Fruit fly (Drosophila melanogaster): ENCODE data around the gene spidey.

DNA sequence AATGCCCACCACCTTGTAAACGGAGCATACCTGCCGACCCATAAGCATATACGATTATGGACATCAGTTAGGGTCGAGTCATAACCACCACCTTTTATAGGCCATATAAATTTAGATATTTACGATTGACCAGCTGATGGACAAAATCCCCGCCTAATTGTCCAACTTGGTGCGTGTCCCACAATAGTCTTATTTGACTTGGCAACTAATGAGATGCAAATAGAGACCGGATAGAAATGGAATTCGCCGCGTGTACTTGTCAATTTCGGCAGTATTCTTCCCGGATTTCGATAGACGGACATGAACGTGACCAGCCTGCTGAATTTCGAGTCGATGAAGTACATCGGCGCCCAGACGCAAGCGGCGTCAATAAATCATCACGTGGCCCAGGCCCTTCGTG, 24.4 kb upstream of the spidey start, which contains the start of gene Ir7g:
- no peak for TF ChIP-seq CG32121 (GFP tag; IDR thresholded peaks at IDR 0.05)
- no peak for TF ChIP-seq CG14655 (GFP tag; optimal IDR thresholded peaks at IDR 0.05)
- no peak for TF ChIP-seq CG17806 (tag; optimal IDR thresholded peaks at IDR 0.05)
- TF ChIP-seq Snoo (tag; optimal IDR thresholded peaks at IDR 0.05): no peak
- TF ChIP-seq EcR (GFP tag; optimal IDR thresholded peaks at IDR 0.05): no peak
- TF ChIP-seq CG34367 (tag; optimal IDR thresholded peaks at IDR 0.05): no peak
- no peak for TF ChIP-seq CG10348 (GFP tag; IDR thresholded peaks at IDR 0.05)
- TF ChIP-seq fd96Ca (GFP tag; IDR thresholded peaks at IDR 0.05): no peak
- no peak for TF ChIP-seq CG15710 (tag; optimal IDR thresholded peaks at IDR 0.05)
- no peak for TF ChIP-seq gl (tag; optimal IDR thresholded peaks at IDR 0.05)
- TF ChIP-seq CG4496 (GFP tag; IDR thresholded peaks at IDR 0.05): no peak

All from whole organism, pupa.